Worm (Caenorhabditis elegans) whole organism, L2 larva: ENCODE results near the gene pdl-1.

ENCODE experiments used
- C34F6.9 ChIP-seq: fragments of 150-350 bp; optimal IDR thresholded peaks from 2 replicates; lab custom pipeline; 2014; ENCODE audit warnings: missing biosample characterization, missing genetic modification characterization
- F13H6.1 ChIP-seq: sonication (generic microtip); optimal IDR thresholded peaks from 2 replicates; lab custom pipeline; 2016; ENCODE audit warnings: missing genetic modification characterization, missing compliant biosample characterization
- R02D3.7 ChIP-seq: fragments of 150-350 bp; optimal IDR thresholded peaks from 2 replicates; lab custom pipeline; 2014; ENCODE audit warnings: missing biosample characterization, missing genetic modification characterization
- Y55F3AM.14 ChIP-seq: fragments of 200-800 bp; sonication (Bioruptor generic); optimal IDR thresholded peaks from 2 replicates; lab custom pipeline; 2018; ENCODE audit warnings: mild to moderate bottlenecking, missing genetic modification characterization, missing compliant biosample characterization
- ZK546.5 ChIP-seq: sonication (generic microtip); optimal IDR thresholded peaks from 2 replicates; lab custom pipeline; 2017; ENCODE audit warnings: missing biosample characterization, missing genetic modification characterization
- alr-1 ChIP-seq: fragments of 150-350 bp; optimal IDR thresholded peaks from 2 replicates; lab custom pipeline; 2014; ENCODE audit warnings: missing biosample characterization, missing genetic modification characterization
- aly-2 ChIP-seq: fragments of 150-350 bp; optimal IDR thresholded peaks from 2 replicates; lab custom pipeline; 2014; ENCODE audit warnings: missing biosample characterization, missing genetic modification characterization
- ama-1 ChIP-seq: fragments of 150-350 bp; optimal IDR thresholded peaks from 2 replicates; lab custom pipeline; 2018; ENCODE audit warnings: inconsistent platforms
- blmp-1 ChIP-seq: sonication (generic microtip); optimal IDR thresholded peaks from 2 replicates; lab custom pipeline; 2017; ENCODE audit warnings: missing genetic modification characterization, mild to moderate bottlenecking, missing compliant biosample characterization, antibody characterized with exemption, moderate library complexity; ENCODE audit not compliant: insufficient read depth
- ceh-82 ChIP-seq: fragments of 150-350 bp; optimal IDR thresholded peaks from 2 replicates; lab custom pipeline; 2014; ENCODE audit warnings: missing biosample characterization, missing genetic modification characterization
- crh-2 ChIP-seq: sonication (generic microtip); optimal IDR thresholded peaks from 2 replicates; lab custom pipeline; 2017; ENCODE audit warnings: missing biosample characterization, missing genetic modification characterization
- dmd-4 ChIP-seq: sonication (generic microtip); optimal IDR thresholded peaks from 2 replicates; lab custom pipeline; 2017; ENCODE audit warnings: missing biosample characterization, missing genetic modification characterization
- egl-27 ChIP-seq: sonication (generic microtip); optimal IDR thresholded peaks from 3 replicates; lab custom pipeline; 2017; ENCODE audit warnings: missing biosample characterization, missing genetic modification reagents, missing genetic modification characterization
- elt-1 ChIP-seq: fragments of 150-350 bp; optimal IDR thresholded peaks from 2 replicates; lab custom pipeline; 2014; ENCODE audit warnings: missing biosample characterization, missing genetic modification characterization
- fos-1 ChIP-seq: fragments of 150-350 bp; optimal IDR thresholded peaks from 2 replicates; lab custom pipeline; 2014; ENCODE audit warnings: missing biosample characterization, missing genetic modification characterization
- gmeb-1 ChIP-seq: fragments of 150-350 bp; optimal IDR thresholded peaks from 2 replicates; lab custom pipeline; 2014; ENCODE audit warnings: missing biosample characterization, missing genetic modification characterization
- lin-11 ChIP-seq: fragments of 150-350 bp; sonication (generic microtip); optimal IDR thresholded peaks from 2 replicates; lab custom pipeline; 2014; ENCODE audit warnings: missing biosample characterization, missing genetic modification characterization, inconsistent platforms, mixed read lengths
- lin-13 ChIP-seq: fragments of 150-350 bp; optimal IDR thresholded peaks from 2 replicates; lab custom pipeline; 2014; ENCODE audit warnings: missing biosample characterization, missing genetic modification reagents, missing genetic modification characterization
- lin-39 ChIP-seq: fragments of 150-350 bp; optimal IDR thresholded peaks from 2 replicates; lab custom pipeline; 2014; ENCODE audit warnings: missing biosample characterization, missing genetic modification reagents, missing genetic modification characterization
- mab-5 ChIP-seq: fragments of 150-350 bp; optimal IDR thresholded peaks from 2 replicates; lab custom pipeline; 2014; ENCODE audit warnings: missing biosample characterization, missing genetic modification characterization
- mdl-1 ChIP-seq, 2 experiments: fragments of 150-350 bp in 1 of 2; sonication (generic microtip) in 1 of 2; optimal IDR thresholded peaks; 2 replicates each; lab custom pipeline; 2017; ENCODE audit warnings: missing biosample characterization in 2 of 2, missing genetic modification characterization in 2 of 2
- nhr-10 ChIP-seq: sonication (generic microtip); optimal IDR thresholded peaks from 2 replicates; lab custom pipeline; 2017; ENCODE audit warnings: missing biosample characterization, missing genetic modification characterization
- nhr-11 ChIP-seq: fragments of 150-350 bp; optimal IDR thresholded peaks from 2 replicates; lab custom pipeline; 2014; ENCODE audit warnings: missing biosample characterization, missing genetic modification characterization
- nhr-12 ChIP-seq: fragments of 150-350 bp; optimal IDR thresholded peaks from 2 replicates; lab custom pipeline; 2014; ENCODE audit warnings: missing biosample characterization, missing genetic modification characterization
- nhr-21 ChIP-seq: fragments of 150-350 bp; optimal IDR thresholded peaks from 2 replicates; lab custom pipeline; 2014; ENCODE audit warnings: missing biosample characterization, missing genetic modification characterization
- nhr-237 ChIP-seq: fragments of 150-350 bp; optimal IDR thresholded peaks from 2 replicates; lab custom pipeline; 2014; ENCODE audit warnings: missing biosample characterization, missing genetic modification characterization
- nhr-77 ChIP-seq: fragments of 150-350 bp; optimal IDR thresholded peaks from 2 replicates; lab custom pipeline; 2014; ENCODE audit warnings: missing biosample characterization, missing genetic modification characterization
- sem-4 ChIP-seq: fragments of 150-350 bp; optimal IDR thresholded peaks from 2 replicates; lab custom pipeline; 2014; ENCODE audit warnings: missing biosample characterization, missing genetic modification reagents, missing genetic modification characterization
- skn-1 ChIP-seq: sonication (generic microtip); optimal IDR thresholded peaks from 2 replicates; lab custom pipeline; 2017; ENCODE audit warnings: missing biosample characterization, missing genetic modification characterization
- sma-3 ChIP-seq: sonication (generic microtip); optimal IDR thresholded peaks from 2 replicates; lab custom pipeline; 2016; ENCODE audit warnings: missing genetic modification reagents, missing genetic modification characterization, missing compliant biosample characterization
- sma-9 ChIP-seq, 2 experiments: fragments of 150-350 bp in 1 of 2; sonication (generic microtip) in 1 of 2; optimal IDR thresholded peaks; 2 replicates each; lab custom pipeline; 2014 to 2016; ENCODE audit warnings: missing genetic modification characterization in 2 of 2, mild to moderate bottlenecking in 1 of 2, missing biosample characterization in 1 of 2, missing compliant biosample characterization in 1 of 2, missing genetic modification reagents in 1 of 2, moderate library complexity in 1 of 2
- unc-39 ChIP-seq: fragments of 150-350 bp; optimal IDR thresholded peaks from 2 replicates; lab custom pipeline; 2014; ENCODE audit warnings: missing biosample characterization, missing genetic modification characterization
- unc-55 ChIP-seq: fragments of 150-350 bp; sonication (generic microtip); optimal IDR thresholded peaks from 3 replicates; lab custom pipeline; 2014; ENCODE audit warnings: missing biosample characterization, missing genetic modification reagents, missing genetic modification characterization
- unc-62 ChIP-seq: fragments of 150-350 bp; optimal IDR thresholded peaks from 2 replicates; lab custom pipeline; 2014; ENCODE audit warnings: missing biosample characterization, missing genetic modification reagents, missing genetic modification characterization
- zag-1 ChIP-seq: fragments of 150-350 bp; optimal IDR thresholded peaks from 2 replicates; lab custom pipeline; 2014; ENCODE audit warnings: missing biosample characterization, missing genetic modification characterization
- ztf-1 ChIP-seq: fragments of 200-800 bp; sonication (Bioruptor generic); conservative IDR thresholded peaks from 2 replicates; pipeline ENCODE4 v1.3.6; 2022; ENCODE audit warnings: missing genetic modification characterization, missing compliant biosample characterization
- ztf-11 ChIP-seq: sonication (generic microtip); optimal IDR thresholded peaks from 2 replicates; lab custom pipeline; 2017; ENCODE audit warnings: missing biosample characterization, missing genetic modification characterization
- ztf-4 ChIP-seq: fragments of 150-350 bp; optimal IDR thresholded peaks from 2 replicates; lab custom pipeline; 2014; ENCODE audit warnings: missing biosample characterization, missing genetic modification characterization

The pdl-1 gene

DNA sequence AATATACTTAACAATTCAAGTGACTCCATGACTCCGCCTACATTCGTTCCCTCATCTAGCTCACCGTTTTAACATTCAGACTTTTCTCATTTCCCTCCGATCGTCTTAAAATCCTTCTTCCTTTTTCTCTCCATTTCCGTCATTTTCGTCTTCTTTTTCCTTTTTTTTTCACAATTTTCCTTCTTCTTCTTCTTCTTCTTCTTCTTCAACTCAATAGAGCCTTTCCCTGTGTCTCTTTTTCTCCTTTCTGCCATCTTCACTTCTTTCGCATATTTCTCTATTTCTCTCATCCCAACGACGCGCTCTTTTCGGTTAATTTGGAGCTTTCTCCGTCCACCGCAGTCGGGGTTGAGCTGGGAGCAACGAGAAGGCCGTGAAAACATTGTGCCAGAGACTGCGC, 971 bp upstream of the pdl-1 start (continued):
- TF ChIP-seq alr-1 (tag; lab: Kevin White, UChicago) (no peak), ztf-1 (GFP tag; lab: Robert Waterston, UW) (no peak), unc-39 (no peak), ceh-82 (no peak), egl-27 (tag; lab: Kevin White, UChicago) (no peak), nhr-77 (tag; lab: Kevin White, UChicago) (no peak), elt-1 (no peak), ztf-11 (no peak), sem-4 (tag; lab: Kevin White, UChicago) (no peak)
- TF ChIP-seq, all 48 proteins: peak for 7

DNA sequence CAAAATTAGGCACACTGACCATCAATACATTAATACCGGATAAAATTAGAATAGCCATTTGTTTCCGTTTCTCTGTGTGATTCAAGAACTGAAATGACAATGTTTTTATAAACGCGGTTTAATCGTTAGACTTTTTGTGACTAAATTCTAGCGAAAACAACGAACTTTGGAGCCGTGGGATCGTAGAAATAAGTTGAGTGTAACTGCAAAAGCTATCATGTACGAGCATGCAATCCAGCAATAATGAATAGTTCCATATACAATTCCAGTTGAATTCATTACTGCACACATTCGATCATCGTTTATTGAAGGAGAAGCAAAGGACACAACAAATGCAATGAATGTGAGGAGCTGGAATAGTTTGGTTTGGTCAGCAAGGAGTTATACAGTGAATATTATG, 2.5 kb downstream of the pdl-1 start:
- no peak for TF ChIP-seq lin-13
- no peak for TF ChIP-seq crh-2 (tag; lab: Kevin White, UChicago)
- no peak for TF ChIP-seq sma-9 (GFP tag; optimal IDR thresholded peaks at IDR 0.05; lab: Kevin White, UChicago)
- TF ChIP-seq sma-9 (tag; optimal IDR thresholded peaks at IDR 0.05; lab: Kevin White, UChicago) = no peak
- no peak for TF ChIP-seq nhr-21 (tag; lab: Kevin White, UChicago)
- no peak for TF ChIP-seq egl-27 (tag; lab: Kevin White, UChicago)
- no peak for TF ChIP-seq ZK546.5 (tag; lab: Kevin White, UChicago)
- TF ChIP-seq R02D3.7 (tag; lab: Kevin White, UChicago) = no peak
- no peak for TF ChIP-seq ztf-1 (GFP tag; lab: Robert Waterston, UW)

DNA sequence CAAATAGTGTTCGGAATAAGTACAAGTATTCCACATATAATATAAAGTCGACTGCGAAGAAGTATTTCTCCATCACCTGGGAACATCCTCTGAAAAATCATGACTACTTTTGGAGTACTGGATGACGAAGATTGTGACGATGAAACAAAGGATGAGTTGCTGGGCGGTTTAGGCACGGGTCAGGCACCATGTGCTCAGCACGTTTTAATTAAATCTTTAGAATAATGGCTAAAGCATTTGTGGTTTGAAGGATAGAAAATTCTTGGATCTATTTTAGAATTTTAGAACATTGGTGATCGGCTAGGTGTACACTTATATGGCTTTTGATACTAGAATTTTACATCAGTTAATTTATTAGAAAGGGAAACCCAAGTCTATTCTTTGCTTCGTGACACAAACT, 3.5 kb downstream of the pdl-1 start, which contains the start of gene C27H5.6:
Gene C27H5.6 (minus strand): TSS at position 101 of the 400 bp plus-strand sequence.
- TF ChIP-seq C34F6.9 (tag; lab: Kevin White, UChicago) = no peak
- no peak for TF ChIP-seq nhr-12 (tag; lab: Kevin White, UChicago)
- TF ChIP-seq unc-39 = no peak
- TF ChIP-seq skn-1 (tag; lab: Kevin White, UChicago) = no peak
- no peak for TF ChIP-seq sma-3
- no peak for TF ChIP-seq R02D3.7 (tag; lab: Kevin White, UChicago)
- TF ChIP-seq lin-39 (tag; lab: Kevin White, UChicago) = no peak
- no peak for TF ChIP-seq ceh-82
- TF ChIP-seq nhr-77 (tag; lab: Kevin White, UChicago) = no peak
- no peak for TF ChIP-seq lin-11 (tag; lab: Kevin White, UChicago)
- no peak for TF ChIP-seq nhr-11 (tag; lab: Kevin White, UChicago)
- TF ChIP-seq ztf-11 = no peak
- TF ChIP-seq nhr-10 = no peak
- TF ChIP-seq zag-1 (tag; lab: Kevin White, UChicago) = no peak
- no peak for TF ChIP-seq mdl-1 (tag; optimal IDR thresholded peaks at IDR 0.05; lab: Kevin White, UChicago)
- TF ChIP-seq sem-4 (tag; lab: Kevin White, UChicago) = no peak
- no peak for TF ChIP-seq lin-13
- TF ChIP-seq, all 48 proteins: peak for 0

DNA sequence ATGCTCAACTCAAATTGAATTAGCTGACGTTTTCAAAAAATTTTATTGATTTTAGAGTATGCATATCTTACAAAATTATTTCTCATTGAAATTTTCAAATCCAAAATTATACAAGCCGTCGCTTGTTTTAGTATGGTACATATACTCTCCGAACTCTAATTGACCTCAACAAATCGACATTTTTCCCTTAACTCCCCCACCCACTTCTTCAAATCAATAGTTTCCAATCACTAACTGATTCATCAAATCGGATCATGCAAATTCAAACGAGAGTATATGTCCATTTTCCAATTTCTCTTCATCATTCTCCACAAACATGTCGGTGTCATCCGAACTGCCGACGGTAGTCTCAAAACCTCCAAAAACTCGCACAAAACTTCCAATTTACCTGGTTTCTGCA, 5.5 kb downstream of the pdl-1 start, which contains the start of gene E04F6.4:
Gene E04F6.4 (plus strand): TSS at position 301 of the 400 bp plus-strand sequence.
- TF ChIP-seq sem-4 (tag; lab: Kevin White, UChicago) (no peak), ama-1 (lab: Kevin White, UChicago) (no peak), dmd-4 (tag; lab: Kevin White, UChicago) (no peak), lin-39 (tag; lab: Kevin White, UChicago) (no peak), nhr-21 (tag; lab: Kevin White, UChicago) (no peak), skn-1 (tag; lab: Kevin White, UChicago) (no peak), nhr-77 (tag; lab: Kevin White, UChicago) (no peak), unc-55 (no peak), ztf-11 (no peak), blmp-1 (tag; lab: Kevin White, UChicago) (no peak), fos-1 (tag; lab: Kevin White, UChicago) (no peak), Y55F3AM.14 (GFP tag; lab: Kevin White, UChicago) (no peak), alr-1 (tag; lab: Kevin White, UChicago) (no peak), zag-1 (tag; lab: Kevin White, UChicago) (no peak), nhr-10 (no peak), ztf-4 (tag; lab: Kevin White, UChicago) (no peak)

DNA sequence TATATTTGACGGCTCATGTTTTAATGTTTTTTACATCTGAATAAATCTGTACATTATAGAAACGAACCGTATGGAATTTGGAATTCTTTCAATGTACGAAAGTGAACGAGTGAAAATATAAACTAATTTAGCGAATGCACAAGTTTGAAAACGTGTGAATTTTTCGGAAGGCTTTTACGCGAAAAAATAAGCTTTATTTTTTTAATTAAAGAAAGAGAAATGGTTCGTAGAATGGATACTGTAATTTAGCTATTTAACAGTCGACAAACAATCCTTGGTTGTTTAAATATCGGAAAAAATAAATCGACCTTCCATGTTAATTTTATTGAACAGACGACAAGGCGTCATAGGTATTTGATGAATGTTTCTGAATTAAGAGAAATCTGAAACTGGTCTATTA, 11.9 kb downstream of the pdl-1 start, which contains the start of gene acdh-12:
Gene acdh-12 (minus strand): TSS at position 101 of the 400 bp plus-strand sequence.
- no peak for TF ChIP-seq gmeb-1 (tag; lab: Kevin White, UChicago)
- TF ChIP-seq nhr-237 (tag; lab: Kevin White, UChicago) = no peak
- no peak for TF ChIP-seq mab-5 (tag; lab: Kevin White, UChicago)
- TF ChIP-seq C34F6.9 (tag; lab: Kevin White, UChicago) = no peak
- TF ChIP-seq aly-2 = no peak
- TF ChIP-seq unc-62 (GFP tag; lab: Kevin White, UChicago) = no peak
- TF ChIP-seq lin-39 (tag; lab: Kevin White, UChicago) = no peak
- no peak for TF ChIP-seq blmp-1 (tag; lab: Kevin White, UChicago)
- no peak for TF ChIP-seq F13H6.1 (tag; lab: Kevin White, UChicago)
